Worm (Caenorhabditis elegans): ENCODE results near the gene gln-6.

The gln-6 gene

DNA sequence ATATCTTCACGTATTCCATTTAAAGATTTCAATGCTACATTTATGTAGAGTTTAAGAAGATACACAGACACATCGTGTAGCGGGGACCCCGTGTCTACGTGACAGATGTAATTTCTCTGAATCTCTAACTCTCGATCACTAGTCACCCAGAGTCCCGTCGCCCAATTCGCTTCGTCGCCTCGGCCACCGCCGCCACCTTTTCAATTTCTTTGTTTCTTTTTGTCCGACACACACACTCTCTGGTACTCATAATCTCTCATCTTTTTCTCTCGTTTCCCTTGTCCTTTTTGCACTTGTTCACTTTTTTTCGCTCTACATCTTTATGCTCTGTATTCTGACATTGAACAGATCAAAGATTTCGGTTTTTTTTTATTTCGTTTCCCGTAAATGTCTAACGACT, 22.3 kb downstream of the gln-6 start (continued):
- TF ChIP-seq tag-97 (GFP tag; IDR thresholded peaks at IDR 0.05) = no peak
- TF ChIP-seq gei-8 (GFP tag; optimal IDR thresholded peaks at IDR 0.05) = no peak
- TF ChIP-seq lir-3 (tag; optimal IDR thresholded peaks at IDR 0.05) = no peak
- no peak for TF ChIP-seq Y5F2A.4 (GFP tag; optimal IDR thresholded peaks at IDR 0.05)
- peak; percentile 45 for TF ChIP-seq lin-13 (GFP tag; optimal IDR thresholded peaks at IDR 0.05)
- TF ChIP-seq snpc-4 (tag; optimal IDR thresholded peaks at IDR 0.05) = no peak
- no peak for TF ChIP-seq ceh-82 (tag; optimal IDR thresholded peaks at IDR 0.05)
- no peak for TF ChIP-seq dmd-8 (GFP tag; IDR thresholded peaks at IDR 0.05)

DNA sequence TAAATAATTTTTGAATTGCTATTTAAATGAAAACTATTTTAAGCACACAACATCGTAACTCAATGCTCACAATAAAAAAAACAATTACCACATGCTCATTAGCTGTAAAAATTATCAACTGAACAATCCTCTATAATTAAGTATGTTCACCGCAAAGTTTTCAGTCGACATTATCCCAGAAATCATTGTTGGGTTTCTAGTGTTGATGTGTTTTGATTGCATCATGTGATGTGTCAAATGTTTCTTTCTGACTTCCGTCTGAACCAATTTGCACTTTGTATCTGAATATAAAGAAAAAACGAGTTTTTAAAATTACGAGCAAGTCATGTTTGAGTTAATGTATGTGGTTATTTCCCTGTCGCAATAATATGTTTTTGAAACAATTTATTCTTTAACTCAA, 22.9 kb downstream of the gln-6 start:
- TF ChIP-seq ztf-7 (tag; optimal IDR thresholded peaks at IDR 0.05) (peak; percentile 95), tag-97 (GFP tag; IDR thresholded peaks at IDR 0.05) (no peak), mep-1 (tag; optimal IDR thresholded peaks at IDR 0.05) (no peak), tra-1 (GFP tag; IDR thresholded peaks at IDR 0.05) (no peak), T20F7.1 (GFP tag; optimal IDR thresholded peaks at IDR 0.05) (no peak), nhr-25 (tag; optimal IDR thresholded peaks at IDR 0.05; ENCODE audit: borderline replicate concordance, insufficient read depth) (no peak), aha-1 (tag) (peak; percentile 86), F44E2.7 (GFP tag; IDR thresholded peaks at IDR 0.05) (no peak), lin-29 (GFP tag; IDR thresholded peaks at IDR 0.05) (no peak), unc-62 (GFP tag; optimal IDR thresholded peaks at IDR 0.05 in 1 of 2) (peak in 1 of 2 experiments; percentile 16), unc-62 (tag; optimal IDR thresholded peaks at IDR 0.05) (no peak), nhr-41 (GFP tag; IDR thresholded peaks at IDR 0.05) (no peak)

DNA sequence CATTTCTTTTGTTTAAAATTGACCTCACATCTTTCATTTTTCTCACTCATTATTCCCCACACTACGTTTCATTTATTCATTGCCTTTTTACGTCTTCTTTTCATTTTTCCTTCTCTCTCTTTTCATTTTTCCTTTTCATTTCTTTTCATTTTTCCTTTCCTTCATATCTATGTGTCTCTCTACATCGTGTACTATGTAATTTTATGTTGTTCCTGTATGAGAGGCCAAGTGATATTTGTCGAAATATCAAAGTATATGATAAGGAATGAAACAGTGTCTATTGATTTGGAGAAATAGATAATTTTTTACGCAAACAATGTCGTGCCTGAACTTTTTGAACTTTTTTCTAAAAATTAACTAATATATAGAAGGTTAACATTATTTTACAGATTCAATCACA, 24.2 kb downstream of the gln-6 start:
- TF ChIP-seq dve-1 (tag; optimal IDR thresholded peaks at IDR 0.05; ENCODE audit: insufficient read depth) (peak; percentile 84), nhr-28 (tag; optimal IDR thresholded peaks at IDR 0.05) (peak; percentile 90), nhr-48 (tag; optimal IDR thresholded peaks at IDR 0.05) (no peak), nhr-237 (tag; optimal IDR thresholded peaks at IDR 0.05) (no peak), ztf-7 (tag; optimal IDR thresholded peaks at IDR 0.05) (peak; percentile 72), hlh-30 (tag; optimal IDR thresholded peaks at IDR 0.05; ENCODE audit: insufficient read depth) (peak; percentile 27), lin-1 (GFP tag; IDR thresholded peaks at IDR 0.05) (no peak), dmd-8 (GFP tag; IDR thresholded peaks at IDR 0.05) (no peak), zfp-3 (GFP tag; conservative IDR thresholded peaks at IDR 0.05) (no peak), nhr-10 (tag; optimal IDR thresholded peaks at IDR 0.05) (peak; percentile 40), spr-3 (GFP tag; optimal IDR thresholded peaks at IDR 0.05) (no peak), dmd-6 (GFP tag; IDR thresholded peaks at IDR 0.05) (peak; percentile 80), nhr-77 (tag; optimal IDR thresholded peaks at IDR 0.05) (peak; percentile 74), pqm-1 (tag; optimal IDR thresholded peaks at IDR 0.05) (peak; percentile 81), T20F7.1 (GFP tag; optimal IDR thresholded peaks at IDR 0.05) (peak; percentile 37), daf-16 (GFP tag; optimal IDR thresholded peaks at IDR 0.05) (no peak), daf-16 (tag; optimal IDR thresholded peaks at IDR 0.05) (peak; percentile 52), nhr-6 (tag; optimal IDR thresholded peaks at IDR 0.05) (peak; percentile 63), unc-130 (GFP tag; optimal IDR thresholded peaks at IDR 0.05) (no peak), jun-1 (tag; optimal IDR thresholded peaks at IDR 0.05) (no peak), nhr-102 (tag; optimal IDR thresholded peaks at IDR 0.05) (no peak), egl-43 (GFP tag; IDR thresholded peaks at IDR 0.05) (no peak), lsy-2 (tag; optimal IDR thresholded peaks at IDR 0.05) (peak in 1 of 2 experiments; percentile 53)

DNA sequence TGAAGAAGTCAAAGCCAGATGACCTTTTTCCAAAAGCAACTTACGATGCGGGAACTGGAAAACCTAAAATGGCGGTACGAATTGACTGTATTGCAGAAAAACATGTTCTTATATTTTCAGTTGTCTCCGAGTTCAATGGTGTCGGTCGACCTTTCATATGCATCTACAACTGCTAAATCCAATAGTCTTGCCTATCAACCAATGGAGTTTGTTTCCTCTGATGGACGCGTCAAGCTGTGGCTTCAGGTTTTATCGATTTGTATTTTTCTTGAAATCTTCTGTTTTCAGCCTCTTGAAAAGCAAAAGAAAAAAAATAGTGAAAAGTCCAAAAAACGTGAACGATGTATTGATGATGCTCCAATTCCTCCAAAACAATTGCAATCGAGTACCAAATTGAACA, 26.4 kb downstream of the gln-6 start:
- TF ChIP-seq mdt-29 (GFP tag; IDR thresholded peaks at IDR 0.05) = no peak
- TF ChIP-seq hif-1 (tag; optimal IDR thresholded peaks at IDR 0.05) = no peak
- TF ChIP-seq unc-62 (GFP tag; optimal IDR thresholded peaks at IDR 0.05 in 1 of 2) = peak in 1 of 2 experiments; percentile 94
- TF ChIP-seq unc-62 (tag; optimal IDR thresholded peaks at IDR 0.05) = no peak
- TF ChIP-seq ZK337.2 (GFP tag; IDR thresholded peaks at IDR 0.05) = no peak
- no peak for TF ChIP-seq nhr-77 (tag; optimal IDR thresholded peaks at IDR 0.05)
- TF ChIP-seq nhr-42 (GFP tag; IDR thresholded peaks at IDR 0.05) = no peak
- TF ChIP-seq T20F7.1 (GFP tag; optimal IDR thresholded peaks at IDR 0.05) = no peak
- no peak for TF ChIP-seq nhr-10 (tag; optimal IDR thresholded peaks at IDR 0.05)

Data from whole organism, L4 larva.